Worm (Caenorhabditis elegans) whole organism, L4 larva: Measurements from ENCODE around the gene F45F2.11.
A peak's percentile ranks its signal among the peaks of the same experiment; 100 is the strongest.

Experiments
- D1046.2 ChIP-seq: fragments of 200-800 bp; sonication (Bioruptor generic); IDR thresholded peaks from 2 replicates; pipeline ENCODE4 v1.3.6; 2022; ENCODE audit warnings: missing genetic modification characterization, missing compliant biosample characterization
- F10B5.3 ChIP-seq: sonication (generic microtip); optimal IDR thresholded peaks from 2 replicates; lab custom pipeline; 2016; ENCODE audit warnings: mild to moderate bottlenecking, missing genetic modification characterization, missing compliant biosample characterization
- F49E8.2 ChIP-seq: sonication (generic microtip); optimal IDR thresholded peaks from 2 replicates; lab custom pipeline; 2016; ENCODE audit warnings: missing compliant biosample characterization, mild to moderate bottlenecking, missing genetic modification characterization, borderline replicate concordance
- R02D3.7 ChIP-seq: fragments of 150-350 bp; sonication (generic microtip); optimal IDR thresholded peaks from 3 replicates; lab custom pipeline; 2014; ENCODE audit warnings: missing biosample characterization, missing genetic modification characterization
- T20F7.1 ChIP-seq: fragments of 200-800 bp; sonication (Bioruptor generic); optimal IDR thresholded peaks from 2 replicates; lab custom pipeline; 2018; ENCODE audit warnings: mild to moderate bottlenecking, missing genetic modification characterization, missing compliant biosample characterization
- T26A8.4 ChIP-seq: fragments of 200-800 bp; sonication (Bioruptor generic); IDR thresholded peaks from 2 replicates; pipeline ENCODE4 v1.3.6; 2022; ENCODE audit warnings: missing genetic modification characterization, missing compliant biosample characterization
- Y48G9A.11 ChIP-seq: fragments of 200-800 bp; sonication (Bioruptor generic); IDR thresholded peaks from 2 replicates; pipeline ENCODE4 v1.3.6; 2022; ENCODE audit warnings: missing genetic modification reagents, missing genetic modification characterization, missing compliant biosample characterization
- ZK337.2 ChIP-seq: fragments of 200-800 bp; sonication (Bioruptor generic); IDR thresholded peaks from 2 replicates; pipeline ENCODE4 v1.3.6; 2022; ENCODE audit warnings: missing genetic modification reagents, missing genetic modification characterization, missing compliant biosample characterization
- ZK546.5 ChIP-seq, 2 experiments: sonication (generic microtip); optimal IDR thresholded peaks; 2 replicates each; lab custom pipeline; 2017; ENCODE audit warnings: missing biosample characterization in 2 of 2, missing genetic modification characterization in 2 of 2
- aha-1 ChIP-seq: fragments of 150-350 bp; peaks from one replicate; lab custom pipeline; 2014; ENCODE audit warnings: missing biosample characterization, missing genetic modification characterization
- aly-2 ChIP-seq: sonication (generic microtip); optimal IDR thresholded peaks from 2 replicates; lab custom pipeline; 2018; ENCODE audit warnings: missing biosample characterization, missing genetic modification characterization
- ama-1 ChIP-seq: fragments of 150-350 bp; optimal IDR thresholded peaks from 2 replicates; lab custom pipeline; 2014; ENCODE audit warnings: inconsistent platforms, mixed read lengths
- arid-1 ChIP-seq: fragments of 200-800 bp; sonication (Bioruptor generic); conservative IDR thresholded peaks from 2 replicates; pipeline ENCODE4 v1.3.6; 2022; ENCODE audit warnings: missing genetic modification reagents, missing genetic modification characterization, missing compliant biosample characterization
- ceh-20 ChIP-seq: fragments of 200-800 bp; sonication (Bioruptor generic); IDR thresholded peaks from 2 replicates; pipeline ENCODE4 v1.3.6; 2022; ENCODE audit warnings: missing genetic modification reagents, missing genetic modification characterization, missing compliant biosample characterization
- ceh-28 ChIP-seq: fragments of 150-350 bp; optimal IDR thresholded peaks from 2 replicates; lab custom pipeline; 2014; ENCODE audit warnings: missing biosample characterization, missing genetic modification reagents, missing genetic modification characterization
- ceh-32 ChIP-seq: sonication (generic microtip); optimal IDR thresholded peaks from 2 replicates; lab custom pipeline; 2016; ENCODE audit warnings: mild to moderate bottlenecking, missing genetic modification characterization, missing compliant biosample characterization; ENCODE audit not compliant: poor library complexity
- ceh-62 ChIP-seq: sonication (generic microtip); optimal IDR thresholded peaks from 2 replicates; lab custom pipeline; 2017; ENCODE audit warnings: missing biosample characterization, missing genetic modification characterization
- daf-16 ChIP-seq, 3 experiments: sonication (generic microtip); optimal IDR thresholded peaks; 2 replicates each; lab custom pipeline; 2016 to 2017; ENCODE audit warnings: missing genetic modification characterization in 3 of 3, missing genetic modification reagents in 3 of 3, mild to moderate bottlenecking in 2 of 3, missing compliant biosample characterization in 2 of 3, missing biosample characterization in 1 of 3, moderate library complexity in 1 of 3
- daf-19 ChIP-seq: fragments of 200-800 bp; sonication (Bioruptor generic); conservative IDR thresholded peaks from 2 replicates; pipeline ENCODE4 v1.3.6; 2022; ENCODE audit warnings: missing genetic modification characterization, missing compliant biosample characterization
- dmd-8 ChIP-seq: fragments of 200-800 bp; sonication (Bioruptor generic); IDR thresholded peaks from 2 replicates; pipeline ENCODE4 v1.3.6; 2022; ENCODE audit warnings: missing genetic modification characterization, missing compliant biosample characterization
- dve-1 ChIP-seq: sonication (generic microtip); optimal IDR thresholded peaks from 2 replicates; lab custom pipeline; 2017; ENCODE audit warnings: antibody characterized with exemption, mild to moderate bottlenecking, missing genetic modification characterization, missing compliant biosample characterization; ENCODE audit not compliant: insufficient read depth
- egl-27 ChIP-seq: sonication (generic microtip); optimal IDR thresholded peaks from 3 replicates; lab custom pipeline; 2017; ENCODE audit warnings: missing biosample characterization, missing genetic modification reagents, missing genetic modification characterization
- egl-43 ChIP-seq: fragments of 200-800 bp; sonication (Bioruptor generic); IDR thresholded peaks from 2 replicates; pipeline ENCODE4 v1.3.6; 2022; ENCODE audit warnings: missing genetic modification reagents, missing genetic modification characterization, missing compliant biosample characterization
- gei-8 ChIP-seq: fragments of 200-800 bp; sonication (Bioruptor generic); optimal IDR thresholded peaks from 2 replicates; lab custom pipeline; 2018; ENCODE audit warnings: mild to moderate bottlenecking, missing genetic modification characterization, missing compliant biosample characterization
- hif-1 ChIP-seq, 2 experiments: sonication (generic microtip); optimal IDR thresholded peaks; 2 replicates each; lab custom pipeline; 2016 to 2017; ENCODE audit warnings: missing compliant biosample characterization in 2 of 2, missing genetic modification characterization in 2 of 2, missing genetic modification reagents in 2 of 2, missing genotype in 2 of 2, mild to moderate bottlenecking in 1 of 2
- hlh-11 ChIP-seq: fragments of 200-800 bp; sonication (Bioruptor generic); optimal IDR thresholded peaks from 2 replicates; lab custom pipeline; 2018; ENCODE audit warnings: mild to moderate bottlenecking, missing genetic modification characterization, missing compliant biosample characterization
- lim-7 ChIP-seq: fragments of 200-800 bp; sonication (Bioruptor generic); IDR thresholded peaks from 2 replicates; pipeline ENCODE4 v1.3.6; 2022; ENCODE audit warnings: missing genetic modification characterization, missing compliant biosample characterization
- lin-13 ChIP-seq: fragments of 150-350 bp; optimal IDR thresholded peaks from 2 replicates; lab custom pipeline; 2014; ENCODE audit warnings: missing biosample characterization, missing genetic modification reagents, missing genetic modification characterization
- lin-38 ChIP-seq: fragments of 200-800 bp; sonication (Bioruptor generic); IDR thresholded peaks from 2 replicates; pipeline ENCODE4 v1.3.6; 2022; ENCODE audit warnings: missing genetic modification reagents, missing genetic modification characterization, missing compliant biosample characterization
- lir-3 ChIP-seq: sonication (generic microtip); optimal IDR thresholded peaks from 2 replicates; lab custom pipeline; 2016; ENCODE audit warnings: mild to moderate bottlenecking, missing genetic modification characterization, missing compliant biosample characterization
- madf-5 ChIP-seq, 2 experiments: fragments of 200-800 bp; sonication (Bioruptor generic); IDR thresholded peaks; 2 replicates each; pipeline ENCODE4 v1.3.6; 2022; ENCODE audit warnings: missing compliant biosample characterization in 2 of 2, missing genetic modification characterization in 2 of 2
- madf-9 ChIP-seq: fragments of 200-800 bp; sonication (Bioruptor generic); conservative IDR thresholded peaks from 2 replicates; pipeline ENCODE4 v1.3.6; 2022; ENCODE audit warnings: missing genetic modification reagents, missing genetic modification characterization, missing compliant biosample characterization
- mdt-29 ChIP-seq: fragments of 200-800 bp; sonication (Bioruptor generic); IDR thresholded peaks from 2 replicates; pipeline ENCODE4 v1.3.6; 2022; ENCODE audit warnings: missing genetic modification reagents, missing genetic modification characterization, missing compliant biosample characterization
- nhr-10 ChIP-seq: fragments of 150-350 bp; optimal IDR thresholded peaks from 2 replicates; lab custom pipeline; 2014; ENCODE audit warnings: missing biosample characterization, missing genetic modification characterization
- nhr-11 ChIP-seq: fragments of 150-350 bp; optimal IDR thresholded peaks from 2 replicates; lab custom pipeline; 2014; ENCODE audit warnings: missing biosample characterization, missing genetic modification characterization
- nhr-25 ChIP-seq: sonication (generic microtip); optimal IDR thresholded peaks from 2 replicates; lab custom pipeline; 2017; ENCODE audit warnings: missing genetic modification characterization, mild to moderate bottlenecking, missing compliant biosample characterization, antibody characterized with exemption, moderate library complexity, borderline replicate concordance; ENCODE audit not compliant: insufficient read depth
- nhr-41 ChIP-seq: fragments of 200-800 bp; sonication (Bioruptor generic); IDR thresholded peaks from 2 replicates; pipeline ENCODE4 v1.3.6; 2022; ENCODE audit warnings: missing genetic modification reagents, missing genetic modification characterization, missing compliant biosample characterization
- nhr-76 ChIP-seq: fragments of 150-350 bp; optimal IDR thresholded peaks from 2 replicates; lab custom pipeline; 2014; ENCODE audit warnings: missing biosample characterization, missing genetic modification characterization
- pha-4 ChIP-seq, 2 experiments: fragments of 150-350 bp in 1 of 2; fragments of 200-800 bp in 1 of 2; sonication (Bioruptor generic) in 1 of 2; IDR thresholded peaks in 1 of 2; optimal IDR thresholded peaks in 1 of 2; 2 replicates each; pipeline versions ENCODE4 v1.3.6 to Lab custom; 2014 to 2022; ENCODE audit warnings: missing genetic modification characterization in 2 of 2, missing genetic modification reagents in 2 of 2, missing biosample characterization in 1 of 2, missing compliant biosample characterization in 1 of 2
- snpc-1.2 ChIP-seq: fragments of 200-800 bp; sonication (Bioruptor generic); IDR thresholded peaks from 2 replicates; pipeline ENCODE4 v1.3.6; 2022; ENCODE audit warnings: missing genetic modification reagents, missing genetic modification characterization, missing compliant biosample characterization
- snpc-4 ChIP-seq: fragments of 150-350 bp; optimal IDR thresholded peaks from 2 replicates; lab custom pipeline; 2014; ENCODE audit warnings: missing biosample characterization, missing genetic modification characterization
- tag-97 ChIP-seq: fragments of 200-800 bp; sonication (Bioruptor generic); IDR thresholded peaks from 2 replicates; pipeline ENCODE4 v1.3.6; 2022; ENCODE audit warnings: missing genetic modification characterization, missing compliant biosample characterization
- tra-1 ChIP-seq: fragments of 200-800 bp; sonication (Bioruptor generic); IDR thresholded peaks from 2 replicates; pipeline ENCODE4 v1.3.6; 2022; ENCODE audit warnings: missing genetic modification reagents, missing genetic modification characterization, missing compliant biosample characterization
- unc-62 ChIP-seq, 3 experiments: fragments of 150-350 bp in 1 of 3; sonication (generic microtip); optimal IDR thresholded peaks in 2 of 3; peaks in 1 of 3; 1 replicate in 1 of 3; 2 replicates in 2 of 3; lab custom pipeline; 2014 to 2017; ENCODE audit warnings: missing biosample characterization in 3 of 3, missing genetic modification characterization in 3 of 3, missing genetic modification reagents in 3 of 3, missing genotype in 1 of 3
- vab-7 ChIP-seq: fragments of 200-800 bp; sonication (Bioruptor generic); IDR thresholded peaks from 2 replicates; pipeline ENCODE4 v1.3.6; 2022; ENCODE audit warnings: missing genetic modification reagents, missing genetic modification characterization, missing compliant biosample characterization
- ztf-11 ChIP-seq: fragments of 150-350 bp; optimal IDR thresholded peaks from 2 replicates; lab custom pipeline; 2014; ENCODE audit warnings: missing biosample characterization, missing genetic modification characterization

The F45F2.11 gene

DNA sequence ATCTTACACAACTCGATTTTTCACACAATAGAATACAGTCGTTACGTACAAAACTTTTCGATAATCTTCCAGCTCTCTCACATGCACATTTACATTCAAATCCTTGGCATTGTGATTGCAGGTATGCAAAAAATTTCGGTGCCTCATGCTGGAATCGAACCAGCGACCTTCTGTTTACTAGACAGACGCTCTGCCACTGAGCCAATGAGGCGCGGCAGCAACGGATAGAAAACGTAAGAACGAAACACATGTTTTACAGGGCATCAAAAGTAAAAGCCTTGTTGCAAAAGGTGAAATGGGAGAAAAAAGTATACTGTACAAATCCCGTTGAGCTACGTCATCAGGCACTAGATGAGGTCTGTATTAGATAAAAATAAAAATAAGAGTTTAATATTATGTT, 24.7 kb downstream of the F45F2.11 start (continued):
- TF ChIP-seq T26A8.4 (GFP tag; lab: Robert Waterston, UW) (no peak), gei-8 (GFP tag; lab: Kevin White, UChicago) (peak; percentile 38), tra-1 (GFP tag; lab: Robert Waterston, UW) (peak; percentile 46; the same call in 1 of the 2 replicates), ceh-62 (no peak), ceh-28 (tag; lab: Kevin White, UChicago) (no peak), R02D3.7 (tag; lab: Kevin White, UChicago) (no peak), ceh-32 (tag; lab: Kevin White, UChicago) (no peak), hif-1 (tag; optimal IDR thresholded peaks at IDR 0.05; lab: Kevin White, UChicago) (no peak), unc-62 (GFP tag; optimal IDR thresholded peaks at IDR 0.05 in 1 of 2; lab: Kevin White, UChicago) (no peak), unc-62 (tag; optimal IDR thresholded peaks at IDR 0.05; lab: Kevin White, UChicago) (no peak), ztf-11 (tag; lab: Kevin White, UChicago) (no peak), nhr-76 (no peak), lir-3 (tag; lab: Kevin White, UChicago) (peak; percentile 31), mdt-29 (GFP tag; lab: Robert Waterston, UW) (no peak; the same call in 1 of the 2 replicates), nhr-41 (GFP tag; lab: Robert Waterston, UW) (peak; percentile 50; the same call in 1 of the 2 replicates), dmd-8 (GFP tag; lab: Robert Waterston, UW) (0 out of 2 replicates have a peak, but pooled peaks have one; percentile 62)

DNA sequence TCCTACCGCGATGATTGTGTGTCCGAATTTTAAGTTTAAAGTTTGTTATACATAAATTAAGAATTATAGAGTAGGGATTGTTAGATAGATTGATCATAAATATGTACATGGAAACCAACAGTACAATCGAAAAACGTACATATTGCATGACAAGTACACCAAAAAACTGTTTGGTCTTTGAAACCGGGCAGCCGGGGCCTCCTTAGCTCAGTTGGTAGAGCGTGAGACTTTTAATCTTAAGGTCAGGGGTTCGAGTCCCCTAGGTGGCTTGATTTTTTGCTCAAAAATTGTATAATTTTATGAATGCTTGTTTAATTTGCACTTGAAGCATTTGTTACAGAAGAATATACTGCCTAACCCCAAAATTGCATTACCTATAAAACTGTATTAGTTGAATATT, 25.6 kb downstream of the F45F2.11 start:
- TF ChIP-seq daf-16 (GFP tag; optimal IDR thresholded peaks at IDR 0.05; lab: Kevin White, UChicago) (no peak), daf-16 (tag; optimal IDR thresholded peaks at IDR 0.05; lab: Kevin White, UChicago) (no peak), madf-9 (GFP tag; lab: Robert Waterston, UW) (no peak), dmd-8 (GFP tag; lab: Robert Waterston, UW) (0 out of 2 replicates have a peak, but pooled peaks have one; percentile 58), T20F7.1 (GFP tag; lab: Kevin White, UChicago) (no peak), hlh-11 (no peak), Y48G9A.11 (GFP tag; lab: Robert Waterston, UW) (no peak), vab-7 (peak; percentile 64), pha-4 (GFP tag; IDR thresholded peaks at IDR 0.05; lab: Robert Waterston, UW) (peak; percentile 34; the same call in 1 of the 2 replicates), pha-4 (tag; optimal IDR thresholded peaks at IDR 0.05; lab: Kevin White, UChicago) (no peak), lin-38 (peak; percentile 48), lim-7 (peak; percentile 75), nhr-10 (tag; lab: Kevin White, UChicago) (no peak), F10B5.3 (tag; lab: Kevin White, UChicago) (no peak), madf-5 (GFP tag; IDR thresholded peaks at IDR 0.05; lab: Robert Waterston, UW) (peak in 1 of 2 experiments; percentile 28; a peak in 1 of 4 replicates), D1046.2 (GFP tag; lab: Robert Waterston, UW) (0 out of 2 replicates have a peak, but pooled peaks have one; percentile 55), F49E8.2 (tag; lab: Kevin White, UChicago) (no peak), nhr-11 (tag; lab: Kevin White, UChicago) (no peak), arid-1 (GFP tag; lab: Robert Waterston, UW) (0 out of 2 replicates have a peak, but pooled peaks have one; percentile 28), ZK546.5 (tag; optimal IDR thresholded peaks at IDR 0.05; lab: Kevin White, UChicago) (no peak), ama-1 (lab: Kevin White, UChicago) (no peak), egl-27 (no peak), aly-2 (tag; lab: Kevin White, UChicago) (no peak), nhr-41 (GFP tag; lab: Robert Waterston, UW) (0 out of 2 replicates have a peak, but pooled peaks have one; percentile 45), daf-19 (GFP tag; lab: Robert Waterston, UW) (0 out of 2 replicates have a peak, but pooled peaks have one; percentile 57), nhr-25 (tag; lab: Kevin White, UChicago) (no peak), nhr-76 (no peak), lin-13 (GFP tag; lab: Kevin White, UChicago) (no peak), egl-43 (peak; percentile 63; the same call in 1 of the 2 replicates), ceh-20 (GFP tag; lab: Robert Waterston, UW) (no peak), ZK337.2 (GFP tag; lab: Robert Waterston, UW) (no peak), tag-97 (GFP tag; lab: Robert Waterston, UW) (no peak), dve-1 (no peak), snpc-1.2 (GFP tag; lab: Robert Waterston, UW) (peak; percentile 35; the same call in 1 of the 2 replicates), snpc-4 (tag; lab: Kevin White, UChicago) (no peak), mdt-29 (GFP tag; lab: Robert Waterston, UW) (peak; percentile 20; the same call in 1 of the 2 replicates), aha-1 (tag; lab: Kevin White, UChicago) (no peak)
